Worm (Caenorhabditis elegans) whole organism, L1 larva: ENCODE data around the gene sma-5.

Source experiments
- C16A3.4 ChIP-seq: fragments of 150-350 bp; optimal IDR thresholded peaks from 2 replicates; lab custom pipeline; 2014; ENCODE audit warnings: missing biosample characterization, missing genetic modification characterization
- C34B4.2 ChIP-seq: sonication (generic microtip); optimal IDR thresholded peaks from 2 replicates; lab custom pipeline; 2017; ENCODE audit warnings: mild to moderate bottlenecking, missing genetic modification characterization, missing compliant biosample characterization
- ama-1 ChIP-seq: fragments of 150-350 bp; optimal IDR thresholded peaks from 2 replicates; lab custom pipeline; 2014
- blmp-1 ChIP-seq: fragments of 150-350 bp; optimal IDR thresholded peaks from 2 replicates; lab custom pipeline; 2014; ENCODE audit warnings: missing biosample characterization, missing genetic modification characterization
- ceh-63 ChIP-seq: fragments of 200-800 bp; sonication (Bioruptor generic); optimal IDR thresholded peaks from 2 replicates; lab custom pipeline; 2018; ENCODE audit warnings: mild to moderate bottlenecking, missing genetic modification characterization, missing compliant biosample characterization
- ceh-88 ChIP-seq: fragments of 200-800 bp; sonication (Bioruptor generic); IDR thresholded peaks from 2 replicates; pipeline ENCODE4 v1.3.6; 2022; ENCODE audit warnings: missing genetic modification characterization, missing compliant biosample characterization
- efl-1 ChIP-seq, 4 experiments: fragments of 150-350 bp; optimal IDR thresholded peaks in 3 of 4; peaks in 1 of 4; 1 replicate in 1 of 4; 2 replicates in 3 of 4; lab custom pipeline; 2014; ENCODE audit warnings: missing biosample characterization in 2 of 4, missing genetic modification characterization in 2 of 4, missing genetic modification reagents in 2 of 4
- efl-3 ChIP-seq: fragments of 200-800 bp; sonication (Bioruptor generic); optimal IDR thresholded peaks from 2 replicates; lab custom pipeline; 2018; ENCODE audit warnings: mild to moderate bottlenecking, missing genetic modification characterization, missing compliant biosample characterization
- egl-27 ChIP-seq, 2 experiments: fragments of 150-350 bp in 1 of 2; sonication (generic microtip); optimal IDR thresholded peaks; 3 replicates each; lab custom pipeline; 2017 to 2018; ENCODE audit warnings: missing biosample characterization in 2 of 2, missing genetic modification characterization in 2 of 2, missing genetic modification reagents in 2 of 2
- elt-2 ChIP-seq: sonication (generic microtip); optimal IDR thresholded peaks from 2 replicates; lab custom pipeline; 2016; ENCODE audit warnings: missing genetic modification characterization, mild to moderate bottlenecking, inconsistent platforms, missing compliant biosample characterization, missing genetic modification reagents
- elt-3 ChIP-seq, 6 experiments: fragments of 150-350 bp in 1 of 6; sonication (generic microtip); optimal IDR thresholded peaks; 2 replicates each; lab custom pipeline; 2017 to 2018; ENCODE audit warnings: missing biosample characterization in 6 of 6, missing genetic modification characterization in 6 of 6, inconsistent platforms in 1 of 6
- ets-5 ChIP-seq: fragments of 200-800 bp; sonication (Bioruptor generic); IDR thresholded peaks from 2 replicates; pipeline ENCODE4 v1.3.6; 2022; ENCODE audit warnings: missing genetic modification characterization, missing compliant biosample characterization
- fkh-4 ChIP-seq: sonication (generic microtip); optimal IDR thresholded peaks from 2 replicates; lab custom pipeline; 2016; ENCODE audit warnings: missing compliant biosample characterization, missing genetic modification characterization, borderline replicate concordance
- fos-1 ChIP-seq: fragments of 150-350 bp; optimal IDR thresholded peaks from 2 replicates; lab custom pipeline; 2014; ENCODE audit warnings: missing biosample characterization, missing genetic modification characterization
- grh-1 ChIP-seq: fragments of 200-800 bp; sonication (Bioruptor generic); IDR thresholded peaks from 2 replicates; pipeline ENCODE4 v1.3.6; 2022; ENCODE audit warnings: missing genetic modification reagents, missing genetic modification characterization, missing compliant biosample characterization
- hlh-17 ChIP-seq: fragments of 200-800 bp; sonication (Bioruptor generic); optimal IDR thresholded peaks from 2 replicates; lab custom pipeline; 2018; ENCODE audit warnings: missing genetic modification characterization, mild to moderate bottlenecking, missing compliant biosample characterization, moderate library complexity, borderline replicate concordance
- hpl-2 ChIP-seq: fragments of 150-350 bp; optimal IDR thresholded peaks from 2 replicates; lab custom pipeline; 2014; ENCODE audit warnings: missing biosample characterization, missing genetic modification reagents, missing genetic modification characterization
- irx-1 ChIP-seq: sonication (generic microtip); optimal IDR thresholded peaks from 2 replicates; lab custom pipeline; 2016; ENCODE audit warnings: missing genetic modification characterization, missing compliant biosample characterization
- lin-14 ChIP-seq: fragments of 200-800 bp; sonication (Bioruptor generic); optimal IDR thresholded peaks from 2 replicates; lab custom pipeline; 2018; ENCODE audit warnings: mild to moderate bottlenecking, missing genetic modification characterization, moderate library complexity, missing compliant biosample characterization
- lin-35 ChIP-seq, 2 experiments: fragments of 150-350 bp; optimal IDR thresholded peaks; 2 replicates each; lab custom pipeline; 2014; ENCODE audit warnings: missing biosample characterization in 2 of 2, missing genetic modification characterization in 2 of 2, missing genetic modification reagents in 2 of 2
- lin-39 ChIP-seq: fragments of 150-350 bp; optimal IDR thresholded peaks from 2 replicates; lab custom pipeline; 2014; ENCODE audit warnings: missing biosample characterization, missing genetic modification reagents, missing genetic modification characterization
- lsy-2 ChIP-seq, 2 experiments: fragments of 150-350 bp; optimal IDR thresholded peaks; 2 replicates each; lab custom pipeline; 2014; ENCODE audit warnings: missing biosample characterization in 2 of 2, missing genetic modification characterization in 2 of 2
- mep-1 ChIP-seq: fragments of 150-350 bp; optimal IDR thresholded peaks from 2 replicates; lab custom pipeline; 2014; ENCODE audit warnings: missing biosample characterization, missing genetic modification characterization
- nhr-11 ChIP-seq: fragments of 150-350 bp; optimal IDR thresholded peaks from 2 replicates; lab custom pipeline; 2014; ENCODE audit warnings: missing biosample characterization, missing genetic modification characterization
- nhr-12 ChIP-seq: sonication (generic microtip); optimal IDR thresholded peaks from 2 replicates; lab custom pipeline; 2017; ENCODE audit warnings: missing biosample characterization, missing genetic modification characterization
- nhr-19 ChIP-seq: fragments of 200-800 bp; sonication (Bioruptor generic); conservative IDR thresholded peaks from 2 replicates; pipeline ENCODE4 v1.3.6; 2022; ENCODE audit warnings: missing genetic modification characterization, missing compliant biosample characterization
- nhr-20 ChIP-seq: sonication (generic microtip); optimal IDR thresholded peaks from 2 replicates; lab custom pipeline; 2016; ENCODE audit warnings: mild to moderate bottlenecking, missing genetic modification characterization, missing compliant biosample characterization
- nhr-28 ChIP-seq: fragments of 150-350 bp; optimal IDR thresholded peaks from 2 replicates; lab custom pipeline; 2014; ENCODE audit warnings: missing biosample characterization, missing genetic modification characterization
- nhr-47 ChIP-seq: sonication (generic microtip); optimal IDR thresholded peaks from 2 replicates; lab custom pipeline; 2016; ENCODE audit warnings: mild to moderate bottlenecking, missing genetic modification characterization, moderate library complexity, missing compliant biosample characterization
- nhr-71 ChIP-seq: sonication (generic microtip); optimal IDR thresholded peaks from 2 replicates; lab custom pipeline; 2016; ENCODE audit warnings: mild to moderate bottlenecking, missing genetic modification characterization, moderate library complexity, missing compliant biosample characterization
- nhr-77 ChIP-seq: fragments of 150-350 bp; optimal IDR thresholded peaks from 2 replicates; lab custom pipeline; 2014; ENCODE audit warnings: missing biosample characterization, missing genetic modification characterization
- nhr-85 ChIP-seq: sonication (generic microtip); peaks from one replicate; lab custom pipeline; 2016; ENCODE audit warnings: missing genetic modification characterization, inconsistent platforms, missing compliant biosample characterization
- pag-3 ChIP-seq: sonication (generic microtip); optimal IDR thresholded peaks from 2 replicates; lab custom pipeline; 2017; ENCODE audit warnings: missing genetic modification characterization, mild to moderate bottlenecking, missing compliant biosample characterization, antibody characterized with exemption, borderline replicate concordance; ENCODE audit not compliant: insufficient read depth
- pqm-1 ChIP-seq: sonication (generic microtip); optimal IDR thresholded peaks from 3 replicates; lab custom pipeline; 2017; ENCODE audit warnings: missing biosample characterization, missing genetic modification characterization
- rnt-1 ChIP-seq: sonication (generic microtip); optimal IDR thresholded peaks from 2 replicates; lab custom pipeline; 2016; ENCODE audit warnings: mild to moderate bottlenecking, missing genetic modification characterization, moderate library complexity, missing compliant biosample characterization
- skn-1 ChIP-seq: fragments of 150-350 bp; optimal IDR thresholded peaks from 2 replicates; lab custom pipeline; 2014; ENCODE audit warnings: missing biosample characterization, missing genetic modification characterization
- snu-23 ChIP-seq: sonication (generic microtip); optimal IDR thresholded peaks from 2 replicates; lab custom pipeline; 2016; ENCODE audit warnings: missing genetic modification characterization, missing compliant biosample characterization
- swsn-7 ChIP-seq: sonication (generic microtip); optimal IDR thresholded peaks from 2 replicates; lab custom pipeline; 2016; ENCODE audit warnings: missing genetic modification characterization, missing compliant biosample characterization
- tbx-2 ChIP-seq: sonication (generic microtip); optimal IDR thresholded peaks from 2 replicates; lab custom pipeline; 2016; ENCODE audit warnings: missing genetic modification characterization, missing compliant biosample characterization
- tlp-1 ChIP-seq: fragments of 150-350 bp; optimal IDR thresholded peaks from 2 replicates; lab custom pipeline; 2014; ENCODE audit warnings: missing biosample characterization, missing genetic modification characterization
- unc-130 ChIP-seq: fragments of 150-350 bp; optimal IDR thresholded peaks from 2 replicates; lab custom pipeline; 2017; ENCODE audit warnings: missing biosample characterization, missing genetic modification characterization, inconsistent platforms
- unc-98 ChIP-seq: fragments of 200-800 bp; sonication (Bioruptor generic); IDR thresholded peaks from 2 replicates; pipeline ENCODE4 v1.3.6; 2022; ENCODE audit warnings: missing genetic modification characterization, missing compliant biosample characterization
- xbp-1 ChIP-seq: sonication (generic microtip); optimal IDR thresholded peaks from 2 replicates; lab custom pipeline; 2016; ENCODE audit warnings: missing genetic modification characterization, missing compliant biosample characterization
- zip-4 ChIP-seq: fragments of 200-800 bp; sonication (Bioruptor generic); optimal IDR thresholded peaks from 2 replicates; lab custom pipeline; 2018; ENCODE audit warnings: mild to moderate bottlenecking, missing genetic modification characterization, moderate library complexity, missing compliant biosample characterization

The sma-5 gene

ce11 chrX:11968024-11968598 is 37.2 kb downstream of the sma-5 start:
- TF ChIP-seq elt-2 (tag; lab: Kevin White, UChicago) (peak; percentile 82), ceh-63 (GFP tag; lab: Kevin White, UChicago) (no peak), pqm-1 (tag; lab: Kevin White, UChicago) (no peak), nhr-11 (tag; lab: Kevin White, UChicago) (no peak), nhr-85 (peak; percentile 60), tlp-1 (peak; percentile 21), nhr-12 (no peak), irx-1 (tag; lab: Kevin White, UChicago) (no peak), lin-39 (tag; lab: Kevin White, UChicago) (no peak), elt-3 (tag; optimal IDR thresholded peaks at IDR 0.05; lab: Kevin White, UChicago) (peak in 1 of 6 experiments; percentile 19), blmp-1 (tag; lab: Kevin White, UChicago) (peak; percentile 12), lsy-2 (tag; optimal IDR thresholded peaks at IDR 0.05; lab: Kevin White, UChicago) (no peak), ets-5 (no peak)

- no peak for TF ChIP-seq fos-1
- no peak for TF ChIP-seq grh-1 (GFP tag; lab: Robert Waterston, UW)
- TF ChIP-seq lin-35 (GFP tag; optimal IDR thresholded peaks at IDR 0.05; lab: Kevin White, UChicago): no peak
- TF ChIP-seq hlh-17: no peak
- TF ChIP-seq blmp-1 (tag; lab: Kevin White, UChicago): no peak
- TF ChIP-seq rnt-1 (tag; lab: Kevin White, UChicago): no peak
- TF ChIP-seq unc-130: no peak
- no peak for TF ChIP-seq nhr-77 (tag; lab: Kevin White, UChicago)
- no peak for TF ChIP-seq nhr-19 (GFP tag; lab: Robert Waterston, UW)
- no peak for TF ChIP-seq irx-1 (tag; lab: Kevin White, UChicago)
- TF ChIP-seq skn-1 (tag; lab: Kevin White, UChicago): no peak
- no peak for TF ChIP-seq ceh-88 (GFP tag; lab: Robert Waterston, UW)
- no peak for TF ChIP-seq egl-27 (tag; optimal IDR thresholded peaks at IDR 0.05; lab: Kevin White, UChicago)
These were observed 38.3 kb downstream of the sma-5 start for ce11 chrX:11967034-11967433.

ce11 chrX:11965663-11966304 is 39.6 kb downstream of the sma-5 start, which contains the start of gene sams-1:
Gene sams-1, plus strand, starts transcription at chrX:11965962.
- TF ChIP-seq blmp-1 (tag; lab: Kevin White, UChicago) (peak; percentile 68), snu-23 (peak; percentile 39), lin-35 (GFP tag; optimal IDR thresholded peaks at IDR 0.05; lab: Kevin White, UChicago) (peak in 1 of 2 experiments; percentile 39), ceh-63 (GFP tag; lab: Kevin White, UChicago) (no peak), elt-3 (tag; optimal IDR thresholded peaks at IDR 0.05; lab: Kevin White, UChicago) (peak in 1 of 6 experiments; percentile 59), efl-1 (optimal IDR thresholded peaks at IDR 0.05; lab: Kevin White, UChicago) (no peak), efl-1 (GFP tag; optimal IDR thresholded peaks at IDR 0.05 in 1 of 2; lab: Kevin White, UChicago) (peak in 1 of 2 experiments; percentile 8), xbp-1 (tag; lab: Kevin White, UChicago) (no peak), skn-1 (tag; lab: Kevin White, UChicago) (peak; percentile 30), lin-14 (peak; percentile 38), swsn-7 (tag; lab: Kevin White, UChicago) (no peak), ama-1 (lab: Kevin White, UChicago) (peak; percentile 78), hpl-2 (GFP tag; lab: Kevin White, UChicago) (no peak), nhr-19 (GFP tag; lab: Robert Waterston, UW) (peak; percentile 40), elt-2 (tag; lab: Kevin White, UChicago) (peak; percentile 50), nhr-20 (tag; lab: Kevin White, UChicago) (peak; percentile 40), nhr-85 (peak; percentile 72), nhr-71 (tag; lab: Kevin White, UChicago) (peak; percentile 16), pqm-1 (tag; lab: Kevin White, UChicago) (no peak), nhr-47 (peak; percentile 23)

- TF ChIP-seq snu-23 (peak; percentile 13), C16A3.4 (tag; lab: Kevin White, UChicago) (no peak), unc-98 (GFP tag; lab: Robert Waterston, UW) (no peak), tlp-1 (no peak), fkh-4 (tag; lab: Kevin White, UChicago) (no peak), tbx-2 (peak; percentile 24), nhr-71 (tag; lab: Kevin White, UChicago) (peak; percentile 13), efl-3 (no peak), C34B4.2 (tag; lab: Kevin White, UChicago) (no peak), irx-1 (tag; lab: Kevin White, UChicago) (no peak), ets-5 (no peak), zip-4 (GFP tag; lab: Kevin White, UChicago) (no peak), mep-1 (no peak), nhr-19 (GFP tag; lab: Robert Waterston, UW) (peak; percentile 10), pag-3 (tag; lab: Kevin White, UChicago) (no peak), nhr-28 (no peak), nhr-77 (tag; lab: Kevin White, UChicago) (no peak)
These were observed 40.2 kb downstream of the sma-5 start for ce11 chrX:11965163-11965562.
